Worm (Caenorhabditis elegans) whole organism, midembryonic: ENCODE results near the gene srg-58.

Source experiments
- T22C8.4 ChIP-seq: fragments of 200-800 bp; sonication (Bioruptor generic); IDR thresholded peaks from 2 replicates; pipeline ENCODE4 v1.3.6; 2022; ENCODE audit warnings: missing genetic modification characterization, missing compliant biosample characterization
- cog-1 ChIP-seq: sonication (generic microtip); optimal IDR thresholded peaks from 2 replicates; lab custom pipeline; 2016; ENCODE audit warnings: missing genetic modification characterization, missing compliant biosample characterization
- flt-1 ChIP-seq: fragments of 200-800 bp; sonication (Bioruptor generic); IDR thresholded peaks from 2 replicates; pipeline ENCODE4 v1.3.6; 2022; ENCODE audit warnings: missing genetic modification characterization, missing compliant biosample characterization
- klf-2 ChIP-seq: fragments of 200-800 bp; sonication (Bioruptor generic); conservative IDR thresholded peaks from 2 replicates; pipeline ENCODE4 v1.3.6; 2022; ENCODE audit warnings: missing genetic modification reagents, missing genetic modification characterization, missing compliant biosample characterization
- med-1 ChIP-seq: sonication (generic microtip); optimal IDR thresholded peaks from 2 replicates; lab custom pipeline; 2017; ENCODE audit warnings: missing genetic modification characterization, mild to moderate bottlenecking, missing compliant biosample characterization, antibody characterized with exemption, missing genetic modification reagents; ENCODE audit not compliant: insufficient read depth
- ref-1 ChIP-seq: fragments of 200-800 bp; sonication (Bioruptor generic); conservative IDR thresholded peaks from 2 replicates; pipeline ENCODE4 v1.3.6; 2022; ENCODE audit warnings: missing genetic modification reagents, missing genetic modification characterization, missing compliant biosample characterization
- tab-1 ChIP-seq: fragments of 200-800 bp; sonication (Bioruptor generic); IDR thresholded peaks from 2 replicates; pipeline ENCODE4 v1.3.6; 2022; ENCODE audit warnings: missing genetic modification characterization, missing compliant biosample characterization
- ztf-23 ChIP-seq: fragments of 200-800 bp; sonication (Bioruptor generic); IDR thresholded peaks from 2 replicates; pipeline ENCODE4 v1.3.6; 2022; ENCODE audit warnings: missing genetic modification reagents, missing genetic modification characterization, missing compliant biosample characterization
- ztf-29 ChIP-seq: fragments of 200-800 bp; sonication (Bioruptor generic); IDR thresholded peaks from 2 replicates; pipeline ENCODE4 v1.3.6; 2022; ENCODE audit warnings: missing genetic modification reagents, missing genetic modification characterization, missing compliant biosample characterization

- TF ChIP-seq tab-1 (no peak), ref-1 (GFP tag; lab: Robert Waterston, UW) (no peak), med-1 (no peak), T22C8.4 (no peak), flt-1 (GFP tag; lab: Robert Waterston, UW) (no peak), cog-1 (tag; lab: Kevin White, UChicago) (no peak), klf-2 (GFP tag; lab: Robert Waterston, UW) (no peak), ztf-23 (no peak), ztf-29 (no peak)
Measured at ce11 chrV:2710192-2710591, 49.2 kb downstream of the srg-58 start.
